Worm (Caenorhabditis elegans) whole organism, L4 larva: Measurements from ENCODE around the gene cest-4.
A peak's percentile ranks its signal among the peaks of the same experiment; 100 is the strongest.

Experiments
- D1046.2 ChIP-seq: fragments of 200-800 bp; sonication (Bioruptor generic); IDR thresholded peaks from 2 replicates; pipeline ENCODE4 v1.3.6; 2022; ENCODE audit warnings: missing genetic modification characterization, missing compliant biosample characterization
- F10B5.3 ChIP-seq: sonication (generic microtip); optimal IDR thresholded peaks from 2 replicates; lab custom pipeline; 2016; ENCODE audit warnings: mild to moderate bottlenecking, missing genetic modification characterization, missing compliant biosample characterization
- F26F4.8 ChIP-seq: fragments of 200-800 bp; sonication (Bioruptor generic); conservative IDR thresholded peaks from 2 replicates; pipeline ENCODE4 v1.3.6; 2022; ENCODE audit warnings: missing genetic modification characterization, missing compliant biosample characterization
- F44E2.7 ChIP-seq: fragments of 200-800 bp; sonication (Bioruptor generic); IDR thresholded peaks from 2 replicates; pipeline ENCODE4 v2.1.2; 2022; ENCODE audit warnings: missing genetic modification characterization, missing compliant biosample characterization
- F49E8.2 ChIP-seq: sonication (generic microtip); optimal IDR thresholded peaks from 2 replicates; lab custom pipeline; 2016; ENCODE audit warnings: missing compliant biosample characterization, mild to moderate bottlenecking, missing genetic modification characterization, borderline replicate concordance
- T26A8.4 ChIP-seq: fragments of 200-800 bp; sonication (Bioruptor generic); IDR thresholded peaks from 2 replicates; pipeline ENCODE4 v1.3.6; 2022; ENCODE audit warnings: missing genetic modification characterization, missing compliant biosample characterization
- Y5F2A.4 ChIP-seq: fragments of 200-800 bp; sonication (Bioruptor generic); optimal IDR thresholded peaks from 2 replicates; lab custom pipeline; 2018; ENCODE audit warnings: mild to moderate bottlenecking, missing genetic modification characterization, missing compliant biosample characterization
- ZK337.2 ChIP-seq: fragments of 200-800 bp; sonication (Bioruptor generic); IDR thresholded peaks from 2 replicates; pipeline ENCODE4 v1.3.6; 2022; ENCODE audit warnings: missing genetic modification reagents, missing genetic modification characterization, missing compliant biosample characterization
- ZK546.5 ChIP-seq, 2 experiments: sonication (generic microtip); optimal IDR thresholded peaks; 2 replicates each; lab custom pipeline; 2017; ENCODE audit warnings: missing biosample characterization in 2 of 2, missing genetic modification characterization in 2 of 2
- aha-1 ChIP-seq: fragments of 150-350 bp; peaks from one replicate; lab custom pipeline; 2014; ENCODE audit warnings: missing biosample characterization, missing genetic modification characterization
- aly-2 ChIP-seq: sonication (generic microtip); optimal IDR thresholded peaks from 2 replicates; lab custom pipeline; 2018; ENCODE audit warnings: missing biosample characterization, missing genetic modification characterization
- ceh-20 ChIP-seq: fragments of 200-800 bp; sonication (Bioruptor generic); IDR thresholded peaks from 2 replicates; pipeline ENCODE4 v1.3.6; 2022; ENCODE audit warnings: missing genetic modification reagents, missing genetic modification characterization, missing compliant biosample characterization
- ceh-82 ChIP-seq: sonication (generic microtip); optimal IDR thresholded peaks from 2 replicates; lab custom pipeline; 2017; ENCODE audit warnings: missing biosample characterization, missing genetic modification characterization
- ces-1 ChIP-seq: fragments of 150-350 bp; sonication (generic microtip); optimal IDR thresholded peaks from 4 replicates; lab custom pipeline; 2014; ENCODE audit warnings: missing biosample characterization, missing genetic modification reagents, missing genetic modification characterization
- ctbp-1 ChIP-seq: fragments of 200-800 bp; sonication (Bioruptor generic); IDR thresholded peaks from 2 replicates; pipeline ENCODE4 v1.3.6; 2022; ENCODE audit warnings: missing genetic modification reagents, missing genetic modification characterization, missing compliant biosample characterization
- daf-12 ChIP-seq: fragments of 150-350 bp; optimal IDR thresholded peaks from 2 replicates; lab custom pipeline; 2014; ENCODE audit warnings: missing biosample characterization, missing genetic modification reagents, missing genetic modification characterization
- daf-19 ChIP-seq: fragments of 200-800 bp; sonication (Bioruptor generic); conservative IDR thresholded peaks from 2 replicates; pipeline ENCODE4 v1.3.6; 2022; ENCODE audit warnings: missing genetic modification characterization, missing compliant biosample characterization
- dmd-8 ChIP-seq: fragments of 200-800 bp; sonication (Bioruptor generic); IDR thresholded peaks from 2 replicates; pipeline ENCODE4 v1.3.6; 2022; ENCODE audit warnings: missing genetic modification characterization, missing compliant biosample characterization
- egl-43 ChIP-seq: fragments of 200-800 bp; sonication (Bioruptor generic); IDR thresholded peaks from 2 replicates; pipeline ENCODE4 v1.3.6; 2022; ENCODE audit warnings: missing genetic modification reagents, missing genetic modification characterization, missing compliant biosample characterization
- fkh-10 ChIP-seq: fragments of 150-350 bp; optimal IDR thresholded peaks from 2 replicates; lab custom pipeline; 2014; ENCODE audit warnings: missing biosample characterization, missing genetic modification reagents, missing genetic modification characterization
- fos-1 ChIP-seq: fragments of 150-350 bp; optimal IDR thresholded peaks from 2 replicates; lab custom pipeline; 2014; ENCODE audit warnings: missing biosample characterization, missing genetic modification characterization
- hlh-11 ChIP-seq: fragments of 200-800 bp; sonication (Bioruptor generic); optimal IDR thresholded peaks from 2 replicates; lab custom pipeline; 2018; ENCODE audit warnings: mild to moderate bottlenecking, missing genetic modification characterization, missing compliant biosample characterization
- lin-1 ChIP-seq: fragments of 200-800 bp; sonication (Bioruptor generic); IDR thresholded peaks from 2 replicates; pipeline ENCODE4 v1.3.6; 2022; ENCODE audit warnings: missing genetic modification reagents, missing genetic modification characterization, missing compliant biosample characterization
- lin-13 ChIP-seq: fragments of 150-350 bp; optimal IDR thresholded peaks from 2 replicates; lab custom pipeline; 2014; ENCODE audit warnings: missing biosample characterization, missing genetic modification reagents, missing genetic modification characterization
- lin-38 ChIP-seq: fragments of 200-800 bp; sonication (Bioruptor generic); IDR thresholded peaks from 2 replicates; pipeline ENCODE4 v1.3.6; 2022; ENCODE audit warnings: missing genetic modification reagents, missing genetic modification characterization, missing compliant biosample characterization
- lin-39 ChIP-seq: fragments of 150-350 bp; optimal IDR thresholded peaks from 2 replicates; lab custom pipeline; 2014; ENCODE audit warnings: missing biosample characterization, missing genetic modification reagents, missing genetic modification characterization
- lir-3 ChIP-seq: sonication (generic microtip); optimal IDR thresholded peaks from 2 replicates; lab custom pipeline; 2016; ENCODE audit warnings: mild to moderate bottlenecking, missing genetic modification characterization, missing compliant biosample characterization
- lsy-2 ChIP-seq, 2 experiments: fragments of 150-350 bp in 1 of 2; sonication (generic microtip) in 1 of 2; optimal IDR thresholded peaks; 2 replicates each; lab custom pipeline; 2014 to 2017; ENCODE audit warnings: missing biosample characterization in 2 of 2, missing genetic modification characterization in 2 of 2
- mdl-1 ChIP-seq, 2 experiments: fragments of 150-350 bp in 1 of 2; sonication (generic microtip) in 1 of 2; optimal IDR thresholded peaks; 2 replicates each; lab custom pipeline; 2014 to 2017; ENCODE audit warnings: missing biosample characterization in 2 of 2, missing genetic modification characterization in 2 of 2
- mdt-29 ChIP-seq: fragments of 200-800 bp; sonication (Bioruptor generic); IDR thresholded peaks from 2 replicates; pipeline ENCODE4 v1.3.6; 2022; ENCODE audit warnings: missing genetic modification reagents, missing genetic modification characterization, missing compliant biosample characterization
- mxl-2 ChIP-seq: fragments of 200-800 bp; sonication (Bioruptor generic); conservative IDR thresholded peaks from 2 replicates; pipeline ENCODE4 v1.3.6; 2022; ENCODE audit warnings: missing genetic modification reagents, missing genetic modification characterization, missing compliant biosample characterization
- nhr-102 ChIP-seq: sonication (generic microtip); optimal IDR thresholded peaks from 2 replicates; lab custom pipeline; 2016; ENCODE audit warnings: mild to moderate bottlenecking, missing genetic modification characterization, moderate library complexity, missing compliant biosample characterization
- nhr-237 ChIP-seq: sonication (generic microtip); optimal IDR thresholded peaks from 2 replicates; lab custom pipeline; 2017; ENCODE audit warnings: missing biosample characterization, missing genetic modification characterization
- nhr-6 ChIP-seq: fragments of 150-350 bp; optimal IDR thresholded peaks from 2 replicates; lab custom pipeline; 2014; ENCODE audit warnings: missing biosample characterization, missing genetic modification characterization
- nhr-77 ChIP-seq: fragments of 150-350 bp; optimal IDR thresholded peaks from 2 replicates; lab custom pipeline; 2014; ENCODE audit warnings: missing biosample characterization, missing genetic modification characterization
- pha-4 ChIP-seq, 2 experiments: fragments of 150-350 bp in 1 of 2; fragments of 200-800 bp in 1 of 2; sonication (Bioruptor generic) in 1 of 2; IDR thresholded peaks in 1 of 2; optimal IDR thresholded peaks in 1 of 2; 2 replicates each; pipeline versions ENCODE4 v1.3.6 to Lab custom; 2014 to 2022; ENCODE audit warnings: missing genetic modification characterization in 2 of 2, missing genetic modification reagents in 2 of 2, missing biosample characterization in 1 of 2, missing compliant biosample characterization in 1 of 2
- pqm-1 ChIP-seq: sonication (generic microtip); optimal IDR thresholded peaks from 2 replicates; lab custom pipeline; 2017; ENCODE audit warnings: missing biosample characterization, missing genetic modification characterization
- saeg-2 ChIP-seq: fragments of 200-800 bp; sonication (Bioruptor generic); IDR thresholded peaks from 2 replicates; pipeline ENCODE4 v1.3.6; 2022; ENCODE audit warnings: missing genetic modification reagents, missing genetic modification characterization, missing compliant biosample characterization
- set-16 ChIP-seq: fragments of 200-800 bp; sonication (Bioruptor generic); IDR thresholded peaks from 2 replicates; pipeline ENCODE4 v1.3.6; 2022; ENCODE audit warnings: missing genetic modification reagents, missing genetic modification characterization, missing compliant biosample characterization
- tag-97 ChIP-seq: fragments of 200-800 bp; sonication (Bioruptor generic); IDR thresholded peaks from 2 replicates; pipeline ENCODE4 v1.3.6; 2022; ENCODE audit warnings: missing genetic modification characterization, missing compliant biosample characterization
- unc-39 ChIP-seq: sonication (generic microtip); optimal IDR thresholded peaks from 2 replicates; lab custom pipeline; 2017; ENCODE audit warnings: missing biosample characterization, missing genetic modification characterization
- zfp-2 ChIP-seq: sonication (generic microtip); optimal IDR thresholded peaks from 2 replicates; lab custom pipeline; 2016; ENCODE audit warnings: mild to moderate bottlenecking, missing genetic modification characterization, missing compliant biosample characterization
- zfp-3 ChIP-seq: fragments of 200-800 bp; sonication (Bioruptor generic); conservative IDR thresholded peaks from 2 replicates; pipeline ENCODE4 v1.3.6; 2022; ENCODE audit warnings: missing genetic modification reagents, missing genetic modification characterization, missing compliant biosample characterization
- ztf-11 ChIP-seq: fragments of 150-350 bp; optimal IDR thresholded peaks from 2 replicates; lab custom pipeline; 2014; ENCODE audit warnings: missing biosample characterization, missing genetic modification characterization
- ztf-7 ChIP-seq: fragments of 150-350 bp; optimal IDR thresholded peaks from 2 replicates; lab custom pipeline; 2014; ENCODE audit warnings: missing biosample characterization, missing genetic modification characterization

Gene cest-4

DNA sequence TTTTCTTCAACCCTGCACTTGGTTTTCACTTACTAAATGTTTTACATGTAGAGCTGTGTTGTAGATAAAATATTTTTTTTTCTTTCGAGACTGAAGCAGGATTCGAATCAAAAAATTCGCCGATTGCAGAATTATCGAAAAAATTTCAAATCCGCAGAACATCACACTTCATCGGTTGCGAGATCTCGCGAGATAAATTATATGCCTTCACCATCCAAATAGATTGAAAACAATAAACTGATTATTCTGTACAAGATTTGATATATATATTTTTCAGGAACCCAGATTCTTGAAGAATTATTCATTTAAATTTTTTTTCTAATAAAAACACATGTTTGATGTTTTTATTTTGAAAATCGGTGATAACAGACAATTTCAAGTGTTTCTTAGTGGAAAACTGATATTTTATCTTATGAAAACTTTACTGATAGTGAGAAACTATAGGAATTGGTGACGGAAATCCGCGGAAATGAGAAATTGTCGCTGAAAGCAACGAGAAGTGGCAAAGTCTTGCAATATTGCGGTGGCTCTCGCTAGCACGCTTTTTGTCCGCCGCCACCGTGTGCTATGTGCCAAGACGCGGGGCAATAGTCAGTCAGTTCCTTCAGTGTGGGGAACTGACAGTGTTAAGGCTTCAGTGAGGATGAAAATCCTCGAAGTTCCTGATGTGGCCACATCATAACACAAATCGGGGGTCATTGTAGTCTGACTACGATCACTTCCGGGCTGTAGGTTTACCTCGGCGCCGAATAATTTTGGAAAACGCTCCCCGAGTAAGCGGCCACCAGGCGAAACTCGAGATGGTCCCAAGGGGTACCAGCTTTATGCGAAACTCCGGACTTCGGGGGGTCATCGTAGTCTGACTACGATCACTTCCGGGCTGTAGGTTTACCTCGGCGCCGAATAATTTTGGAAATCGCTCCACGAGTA is 9.5 kb downstream of the cest-4 start (continued):
- 0 out of 2 replicates have a peak, but pooled peaks have one; percentile 56 for TF ChIP-seq F44E2.7 (GFP tag; lab: Robert Waterston, UW)
- TF ChIP-seq zfp-3 (GFP tag; lab: Robert Waterston, UW) = peak; percentile 63
- TF ChIP-seq lin-13 (GFP tag; lab: Kevin White, UChicago) = peak; percentile 22
- TF ChIP-seq Y5F2A.4 (GFP tag; lab: Kevin White, UChicago) = no peak
- TF ChIP-seq aha-1 (tag; lab: Kevin White, UChicago) = peak; percentile 73
- no peak for TF ChIP-seq mdl-1 (tag; optimal IDR thresholded peaks at IDR 0.05; lab: Kevin White, UChicago)
- TF ChIP-seq set-16 (GFP tag; lab: Robert Waterston, UW) = peak; percentile 76
- TF ChIP-seq F26F4.8 (GFP tag; lab: Robert Waterston, UW) = no peak
- TF ChIP-seq, all 104 proteins: peak for 31

DNA sequence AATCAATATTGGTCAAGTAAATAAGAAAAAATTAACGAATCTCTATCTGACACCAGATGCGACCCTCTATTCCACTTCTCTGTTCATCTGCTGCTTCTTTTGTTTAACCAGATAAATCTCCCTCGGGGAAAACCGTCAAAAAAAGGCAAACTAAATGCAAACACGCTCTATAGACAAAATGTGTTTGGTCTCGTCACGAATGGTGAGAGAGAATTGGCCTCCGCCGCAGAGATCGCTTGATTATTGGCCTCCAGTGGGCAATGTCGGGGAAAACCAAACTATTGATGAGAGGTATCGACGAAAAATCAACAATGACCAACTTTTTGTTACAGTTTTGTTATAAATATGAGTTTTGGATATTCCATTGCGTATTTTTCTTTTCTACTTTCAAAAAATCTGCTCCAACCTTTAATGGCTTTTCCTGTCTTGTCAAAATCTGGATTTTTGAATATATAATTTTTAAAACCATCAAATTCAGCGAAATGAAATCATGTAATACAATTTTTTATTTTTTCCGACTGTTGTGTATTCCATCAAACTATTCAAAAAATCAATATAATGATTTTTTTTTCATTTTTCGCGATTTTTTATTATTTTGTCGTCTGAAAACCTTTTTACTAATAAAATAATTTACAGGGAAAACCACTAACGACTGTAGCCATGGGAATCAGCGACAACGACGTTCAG is 11.6 kb downstream of the cest-4 start, which contains the start of the genes C17H12.2 and vha-8:
C17H12.2 (minus strand) TSS at position 51 of the 687 bp plus-strand sequence.
vha-8 (plus strand) TSS at position 637 of the 687 bp plus-strand sequence.
- TF ChIP-seq ceh-82 = no peak
- peak; percentile 66 for TF ChIP-seq ctbp-1 (GFP tag; lab: Robert Waterston, UW)
- peak; percentile 83 for TF ChIP-seq nhr-6 (tag; lab: Kevin White, UChicago)
- TF ChIP-seq mxl-2 (GFP tag; lab: Robert Waterston, UW) = no peak
- no peak for TF ChIP-seq ztf-11 (tag; lab: Kevin White, UChicago)
- peak; percentile 98 for TF ChIP-seq lin-38 (GFP tag; lab: Robert Waterston, UW)
- no peak for TF ChIP-seq lir-3 (tag; lab: Kevin White, UChicago)
- peak; percentile 91 for TF ChIP-seq hlh-11 (tag; lab: Kevin White, UChicago)
- TF ChIP-seq F10B5.3 (tag; lab: Kevin White, UChicago) = no peak
- TF ChIP-seq daf-12 (tag; lab: Kevin White, UChicago) = no peak
- TF ChIP-seq nhr-237 (tag; lab: Kevin White, UChicago) = no peak
- no peak; the same call in 1 of the 2 replicates for TF ChIP-seq ZK337.2
- TF ChIP-seq F49E8.2 (tag; lab: Kevin White, UChicago) = no peak
- peak; percentile 2 for TF ChIP-seq fos-1 (tag; lab: Kevin White, UChicago)
- peak; percentile 93 for TF ChIP-seq lin-13 (GFP tag; lab: Kevin White, UChicago)
- peak; percentile 84 for TF ChIP-seq mdt-29 (GFP tag; lab: Robert Waterston, UW)
- peak; percentile 60 for TF ChIP-seq ces-1 (GFP tag; lab: Kevin White, UChicago)
- no peak for TF ChIP-seq lin-39 (tag; lab: Kevin White, UChicago)
- TF ChIP-seq tag-97 = no peak
- TF ChIP-seq egl-43 (GFP tag; lab: Robert Waterston, UW) = peak; percentile 60; the same call in 1 of the 2 replicates
- TF ChIP-seq ceh-20 (GFP tag; lab: Robert Waterston, UW) = peak; percentile 92
- peak in 1 of 2 experiments; percentile 65 for TF ChIP-seq mdl-1 (tag; optimal IDR thresholded peaks at IDR 0.05; lab: Kevin White, UChicago)
- TF ChIP-seq nhr-102 (tag; lab: Kevin White, UChicago) = peak; percentile 62
- TF ChIP-seq pha-4 (GFP tag; IDR thresholded peaks at IDR 0.05; lab: Robert Waterston, UW) = peak; percentile 77
- TF ChIP-seq pha-4 (tag; optimal IDR thresholded peaks at IDR 0.05; lab: Kevin White, UChicago) = peak; percentile 93
- peak; percentile 54 for TF ChIP-seq zfp-2
- peak; percentile 79 for TF ChIP-seq T26A8.4 (GFP tag; lab: Robert Waterston, UW)
- TF ChIP-seq D1046.2 (GFP tag; lab: Robert Waterston, UW) = peak; percentile 51; the same call in 1 of the 2 replicates
- TF ChIP-seq nhr-77 (tag; lab: Kevin White, UChicago) = peak; percentile 93
- peak; percentile 83 to 94 for TF ChIP-seq lsy-2 (tag; optimal IDR thresholded peaks at IDR 0.05; lab: Kevin White, UChicago)
- TF ChIP-seq ztf-7 (tag; lab: Kevin White, UChicago) = peak; percentile 46
- peak; percentile 64 for TF ChIP-seq fkh-10 (GFP tag; lab: Kevin White, UChicago)
- no peak for TF ChIP-seq daf-19
- no peak for TF ChIP-seq dmd-8 (GFP tag; lab: Robert Waterston, UW)
- TF ChIP-seq ZK546.5 (tag; optimal IDR thresholded peaks at IDR 0.05; lab: Kevin White, UChicago) = peak; percentile 1 to 30
- no peak for TF ChIP-seq saeg-2
- no peak for TF ChIP-seq aly-2 (tag; lab: Kevin White, UChicago)
- peak; percentile 90 for TF ChIP-seq pqm-1 (tag; lab: Kevin White, UChicago)
- TF ChIP-seq unc-39 (tag; lab: Kevin White, UChicago) = no peak
- peak; percentile 68; the same call in 1 of the 2 replicates for TF ChIP-seq lin-1 (GFP tag; lab: Robert Waterston, UW)
